Worm (Caenorhabditis elegans): ENCODE data around the gene Y39B6A.27.

ce11 chrV:19051425-19051824, 19.9 kb downstream of the Y39B6A.27 start:
- TF ChIP-seq nhr-237 (tag; optimal IDR thresholded peaks at IDR 0.05): no peak
- TF ChIP-seq mep-1 (tag; optimal IDR thresholded peaks at IDR 0.05): no peak
- no peak for TF ChIP-seq lsy-2 (tag; optimal IDR thresholded peaks at IDR 0.05)
- TF ChIP-seq lin-13 (tag; optimal IDR thresholded peaks at IDR 0.05): no peak
- no peak for TF ChIP-seq pha-4 (tag; optimal IDR thresholded peaks at IDR 0.05)
- TF ChIP-seq ces-1 (GFP tag; optimal IDR thresholded peaks at IDR 0.05): no peak
- no peak for TF ChIP-seq ztf-11 (tag; optimal IDR thresholded peaks at IDR 0.05)
- no peak for TF ChIP-seq sem-2 (GFP tag; optimal IDR thresholded peaks at IDR 0.05)
- TF ChIP-seq unc-62 (GFP tag; optimal IDR thresholded peaks at IDR 0.05): no peak
- no peak for TF ChIP-seq ceh-39 (tag; optimal IDR thresholded peaks at IDR 0.05)
